Worm (Caenorhabditis elegans) whole organism, late embryonic: ENCODE results near the gene flp-2.

ENCODE experiments used
- F13H6.1 ChIP-seq: sonication (generic microtip); optimal IDR thresholded peaks from 2 replicates; lab custom pipeline; 2016; ENCODE audit warnings: missing genetic modification characterization, missing compliant biosample characterization
- T23F11.4 ChIP-seq: fragments of 200-800 bp; sonication (Bioruptor generic); optimal IDR thresholded peaks from 2 replicates; lab custom pipeline; 2018; ENCODE audit warnings: mild to moderate bottlenecking, missing genetic modification characterization, missing compliant biosample characterization
- ama-1 ChIP-seq: fragments of 150-350 bp; optimal IDR thresholded peaks from 2 replicates; lab custom pipeline; 2014
- ceh-19 ChIP-seq: fragments of 200-800 bp; sonication (Bioruptor generic); optimal IDR thresholded peaks from 2 replicates; lab custom pipeline; 2018; ENCODE audit warnings: mild to moderate bottlenecking, missing genetic modification characterization, missing compliant biosample characterization
- ceh-48 ChIP-seq: sonication (generic microtip); optimal IDR thresholded peaks from 2 replicates; lab custom pipeline; 2016; ENCODE audit warnings: missing genetic modification characterization, inconsistent platforms, missing compliant biosample characterization
- elt-4 ChIP-seq: sonication (generic microtip); optimal IDR thresholded peaks from 2 replicates; lab custom pipeline; 2016; ENCODE audit warnings: missing genetic modification characterization, missing compliant biosample characterization
- ets-4 ChIP-seq: sonication (generic microtip); optimal IDR thresholded peaks from 2 replicates; lab custom pipeline; 2016; ENCODE audit warnings: missing genetic modification characterization, missing compliant biosample characterization
- eyg-1 ChIP-seq: sonication (generic microtip); optimal IDR thresholded peaks from 2 replicates; lab custom pipeline; 2016; ENCODE audit warnings: missing genotype, missing genetic modification characterization, missing compliant biosample characterization
- fkh-6 ChIP-seq: sonication (generic microtip); optimal IDR thresholded peaks from 2 replicates; lab custom pipeline; 2016; ENCODE audit warnings: missing genetic modification characterization, missing compliant biosample characterization
- nhr-11 ChIP-seq: fragments of 150-350 bp; optimal IDR thresholded peaks from 2 replicates; lab custom pipeline; 2014; ENCODE audit warnings: missing biosample characterization, missing genetic modification characterization
- pax-1 ChIP-seq: fragments of 150-350 bp; optimal IDR thresholded peaks from 2 replicates; lab custom pipeline; 2014; ENCODE audit warnings: missing biosample characterization, missing genetic modification characterization
- ref-2 ChIP-seq: sonication (generic microtip); optimal IDR thresholded peaks from 2 replicates; lab custom pipeline; 2016; ENCODE audit warnings: missing genetic modification characterization, missing compliant biosample characterization
- sox-2 ChIP-seq: fragments of 200-800 bp; sonication (Bioruptor generic); IDR thresholded peaks from 2 replicates; pipeline ENCODE4 v1.3.6; 2022; ENCODE audit warnings: missing genetic modification reagents, missing genetic modification characterization, missing compliant biosample characterization

DNA sequence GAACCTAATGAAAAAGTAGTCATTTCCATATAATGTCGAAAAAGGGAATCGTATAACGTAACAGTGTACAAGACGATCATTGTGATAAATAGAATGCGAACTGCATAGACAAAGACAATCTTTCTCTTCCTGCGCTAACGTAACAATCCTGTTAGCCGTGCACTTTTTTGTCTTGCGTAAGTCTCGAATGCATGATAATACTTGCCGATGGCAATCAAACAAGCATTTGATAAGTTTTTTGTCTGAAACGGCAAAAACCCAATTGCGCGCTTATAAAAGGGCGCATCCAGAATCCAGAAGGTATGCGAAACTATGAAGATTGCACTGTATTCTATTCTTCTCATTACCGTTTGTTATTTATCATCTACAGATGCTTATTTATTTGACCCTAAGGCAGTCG is 20.1 kb downstream of the flp-2 start, which contains the start of gene dao-4:
- no peak for TF ChIP-seq ets-4 (tag; lab: Kevin White, UChicago)
- TF ChIP-seq T23F11.4 (GFP tag; lab: Kevin White, UChicago) = no peak
- no peak for TF ChIP-seq fkh-6 (tag; lab: Kevin White, UChicago)
- TF ChIP-seq F13H6.1 = no peak
- TF ChIP-seq ceh-48 = no peak
- no peak for TF ChIP-seq eyg-1 (tag; lab: Kevin White, UChicago)
- TF ChIP-seq elt-4 (tag; lab: Kevin White, UChicago) = no peak
- no peak for TF ChIP-seq ceh-19
- TF ChIP-seq ref-2 (tag; lab: Kevin White, UChicago) = no peak
- TF ChIP-seq sox-2 (GFP tag; lab: Robert Waterston, UW) = no peak
- TF ChIP-seq pax-1 = no peak
- TF ChIP-seq nhr-11 (tag; lab: Kevin White, UChicago) = no peak
- TF ChIP-seq ama-1 (lab: Kevin White, UChicago) = no peak
